Fruit fly (Drosophila melanogaster) whole organism, prepupa: ENCODE data around the gene CG6569.

Experiments used
- CG4318 ChIP-seq: fragments of 200-800 bp; sonication (Bioruptor generic); optimal IDR thresholded peaks from 3 replicates; lab custom pipeline; 2017; ENCODE audit warnings: missing biosample characterization, mild to moderate bottlenecking, missing genetic modification characterization
- Lpt ChIP-seq: fragments of 200-800 bp; sonication (Bioruptor generic); optimal IDR thresholded peaks from 3 replicates; lab custom pipeline; 2016; ENCODE audit warnings: missing biosample characterization, missing genetic modification characterization
- OdsH ChIP-seq: fragments of 200-800 bp; sonication (Bioruptor generic); optimal IDR thresholded peaks from 3 replicates; lab custom pipeline; 2016; ENCODE audit warnings: missing biosample characterization, missing genetic modification characterization
- pdm3 ChIP-seq: fragments of 200-800 bp; sonication (Bioruptor generic); optimal IDR thresholded peaks from 3 replicates; lab custom pipeline; 2016; ENCODE audit warnings: missing biosample characterization, missing genetic modification characterization
- spab ChIP-seq: fragments of 200-800 bp; sonication (Bioruptor generic); optimal IDR thresholded peaks from 2 replicates; lab custom pipeline; 2017; ENCODE audit warnings: missing biosample characterization, mild to moderate bottlenecking, missing genetic modification characterization, missing genetic modification reagents

DNA sequence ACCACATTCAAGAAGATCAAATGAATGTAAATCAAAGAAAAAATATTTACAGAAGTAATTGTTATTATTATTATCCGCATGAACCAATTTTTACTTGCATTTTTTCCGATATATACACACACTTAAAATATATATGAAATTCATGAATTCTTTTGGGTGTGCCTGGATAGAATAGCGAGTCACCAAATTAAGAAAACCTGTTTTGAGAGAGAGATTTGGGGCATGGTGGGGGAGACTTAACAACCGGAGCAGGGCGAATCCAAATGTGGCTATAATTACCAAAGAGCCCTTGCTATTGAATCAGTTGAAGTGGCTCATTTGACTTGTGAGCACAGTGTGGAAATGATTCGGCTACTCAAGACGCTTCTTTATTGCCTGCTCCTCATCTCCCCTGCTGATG is 45.7 kb upstream of the CG6569 start, which contains the start of gene Qsox2:
- TF ChIP-seq pdm3 (no peak), Lpt (GFP tag; lab: Kevin White, UChicago) (no peak), CG4318 (no peak), spab (GFP tag; lab: Kevin White, UChicago) (no peak), OdsH (GFP tag; lab: Kevin White, UChicago) (no peak)
